Worm (Caenorhabditis elegans) whole organism, L4 larva: ENCODE results near the gene btb-5.

Experiments
- D1046.2 ChIP-seq: fragments of 200-800 bp; sonication (Bioruptor generic); IDR thresholded peaks from 2 replicates; pipeline ENCODE4 v1.3.6; 2022; ENCODE audit warnings: missing genetic modification characterization, missing compliant biosample characterization
- F37D6.2 ChIP-seq: sonication (generic microtip); optimal IDR thresholded peaks from 2 replicates; lab custom pipeline; 2016; ENCODE audit warnings: mild to moderate bottlenecking, missing genetic modification characterization, missing compliant biosample characterization
- F49E8.2 ChIP-seq: sonication (generic microtip); optimal IDR thresholded peaks from 2 replicates; lab custom pipeline; 2016; ENCODE audit warnings: missing compliant biosample characterization, mild to moderate bottlenecking, missing genetic modification characterization, borderline replicate concordance
- Y75B8A.6 ChIP-seq: fragments of 200-800 bp; sonication (Bioruptor generic); IDR thresholded peaks from 2 replicates; pipeline ENCODE4 v1.3.6; 2022; ENCODE audit warnings: missing genetic modification reagents, missing genetic modification characterization, missing compliant biosample characterization
- ZK337.2 ChIP-seq: fragments of 200-800 bp; sonication (Bioruptor generic); IDR thresholded peaks from 2 replicates; pipeline ENCODE4 v1.3.6; 2022; ENCODE audit warnings: missing genetic modification reagents, missing genetic modification characterization, missing compliant biosample characterization
- ZK546.5 ChIP-seq, 2 experiments: sonication (generic microtip); optimal IDR thresholded peaks; 2 replicates each; lab custom pipeline; 2017; ENCODE audit warnings: missing biosample characterization in 2 of 2, missing genetic modification characterization in 2 of 2
- ama-1 ChIP-seq: fragments of 150-350 bp; optimal IDR thresholded peaks from 2 replicates; lab custom pipeline; 2014; ENCODE audit warnings: inconsistent platforms, mixed read lengths
- arid-1 ChIP-seq: fragments of 200-800 bp; sonication (Bioruptor generic); conservative IDR thresholded peaks from 2 replicates; pipeline ENCODE4 v1.3.6; 2022; ENCODE audit warnings: missing genetic modification reagents, missing genetic modification characterization, missing compliant biosample characterization
- attf-4 ChIP-seq: sonication (generic microtip); optimal IDR thresholded peaks from 3 replicates; lab custom pipeline; 2017; ENCODE audit warnings: missing biosample characterization, missing genetic modification characterization
- ceh-28 ChIP-seq: fragments of 150-350 bp; optimal IDR thresholded peaks from 2 replicates; lab custom pipeline; 2014; ENCODE audit warnings: missing biosample characterization, missing genetic modification reagents, missing genetic modification characterization
- ceh-44 ChIP-seq: fragments of 200-800 bp; sonication (Bioruptor generic); IDR thresholded peaks from 2 replicates; pipeline ENCODE4 v1.3.6; 2022; ENCODE audit warnings: missing genetic modification reagents, missing genetic modification characterization, missing compliant biosample characterization
- ceh-62 ChIP-seq: sonication (generic microtip); optimal IDR thresholded peaks from 2 replicates; lab custom pipeline; 2017; ENCODE audit warnings: missing biosample characterization, missing genetic modification characterization
- cey-2 ChIP-seq: sonication (generic microtip); optimal IDR thresholded peaks from 3 replicates; lab custom pipeline; 2017; ENCODE audit warnings: missing genetic modification characterization, mild to moderate bottlenecking, missing compliant biosample characterization, antibody characterized with exemption, borderline replicate concordance; ENCODE audit not compliant: insufficient read depth
- ctbp-1 ChIP-seq: fragments of 200-800 bp; sonication (Bioruptor generic); IDR thresholded peaks from 2 replicates; pipeline ENCODE4 v1.3.6; 2022; ENCODE audit warnings: missing genetic modification reagents, missing genetic modification characterization, missing compliant biosample characterization
- dmd-6 ChIP-seq: fragments of 200-800 bp; sonication (Bioruptor generic); IDR thresholded peaks from 2 replicates; pipeline ENCODE4 v1.3.6; 2022; ENCODE audit warnings: missing genetic modification reagents, missing genetic modification characterization, missing compliant biosample characterization
- dmd-8 ChIP-seq: fragments of 200-800 bp; sonication (Bioruptor generic); IDR thresholded peaks from 2 replicates; pipeline ENCODE4 v1.3.6; 2022; ENCODE audit warnings: missing genetic modification characterization, missing compliant biosample characterization
- dve-1 ChIP-seq: sonication (generic microtip); optimal IDR thresholded peaks from 2 replicates; lab custom pipeline; 2017; ENCODE audit warnings: antibody characterized with exemption, mild to moderate bottlenecking, missing genetic modification characterization, missing compliant biosample characterization; ENCODE audit not compliant: insufficient read depth
- fkh-10 ChIP-seq: fragments of 150-350 bp; optimal IDR thresholded peaks from 2 replicates; lab custom pipeline; 2014; ENCODE audit warnings: missing biosample characterization, missing genetic modification reagents, missing genetic modification characterization
- hif-1 ChIP-seq, 2 experiments: sonication (generic microtip); optimal IDR thresholded peaks; 2 replicates each; lab custom pipeline; 2016 to 2017; ENCODE audit warnings: missing compliant biosample characterization in 2 of 2, missing genetic modification characterization in 2 of 2, missing genetic modification reagents in 2 of 2, missing genotype in 2 of 2, mild to moderate bottlenecking in 1 of 2
- hlh-11 ChIP-seq: fragments of 200-800 bp; sonication (Bioruptor generic); optimal IDR thresholded peaks from 2 replicates; lab custom pipeline; 2018; ENCODE audit warnings: mild to moderate bottlenecking, missing genetic modification characterization, missing compliant biosample characterization
- hlh-30 ChIP-seq: sonication (generic microtip); optimal IDR thresholded peaks from 2 replicates; lab custom pipeline; 2017; ENCODE audit warnings: antibody characterized with exemption, mild to moderate bottlenecking, missing genetic modification characterization, missing compliant biosample characterization; ENCODE audit not compliant: insufficient read depth
- lin-1 ChIP-seq: fragments of 200-800 bp; sonication (Bioruptor generic); IDR thresholded peaks from 2 replicates; pipeline ENCODE4 v1.3.6; 2022; ENCODE audit warnings: missing genetic modification reagents, missing genetic modification characterization, missing compliant biosample characterization
- lin-39 ChIP-seq: fragments of 150-350 bp; optimal IDR thresholded peaks from 2 replicates; lab custom pipeline; 2014; ENCODE audit warnings: missing biosample characterization, missing genetic modification reagents, missing genetic modification characterization
- lsy-2 ChIP-seq, 2 experiments: fragments of 150-350 bp in 1 of 2; sonication (generic microtip) in 1 of 2; optimal IDR thresholded peaks; 2 replicates each; lab custom pipeline; 2014 to 2017; ENCODE audit warnings: missing biosample characterization in 2 of 2, missing genetic modification characterization in 2 of 2
- madf-5 ChIP-seq, 2 experiments: fragments of 200-800 bp; sonication (Bioruptor generic); IDR thresholded peaks; 2 replicates each; pipeline ENCODE4 v1.3.6; 2022; ENCODE audit warnings: missing compliant biosample characterization in 2 of 2, missing genetic modification characterization in 2 of 2
- mdl-1 ChIP-seq, 2 experiments: fragments of 150-350 bp in 1 of 2; sonication (generic microtip) in 1 of 2; optimal IDR thresholded peaks; 2 replicates each; lab custom pipeline; 2014 to 2017; ENCODE audit warnings: missing biosample characterization in 2 of 2, missing genetic modification characterization in 2 of 2
- mep-1 ChIP-seq: fragments of 150-350 bp; sonication (generic microtip); optimal IDR thresholded peaks from 3 replicates; lab custom pipeline; 2014; ENCODE audit warnings: missing biosample characterization, missing genetic modification characterization
- mes-2 ChIP-seq: sonication (generic microtip); optimal IDR thresholded peaks from 2 replicates; lab custom pipeline; 2016; ENCODE audit warnings: missing genotype, mild to moderate bottlenecking, missing genetic modification characterization, missing compliant biosample characterization; ENCODE audit not compliant: poor library complexity, severe bottlenecking
- mxl-2 ChIP-seq: fragments of 200-800 bp; sonication (Bioruptor generic); conservative IDR thresholded peaks from 2 replicates; pipeline ENCODE4 v1.3.6; 2022; ENCODE audit warnings: missing genetic modification reagents, missing genetic modification characterization, missing compliant biosample characterization
- mxl-3 ChIP-seq: fragments of 200-800 bp; sonication (Bioruptor generic); optimal IDR thresholded peaks from 2 replicates; lab custom pipeline; 2018; ENCODE audit warnings: mild to moderate bottlenecking, missing genetic modification characterization, missing compliant biosample characterization
- nhr-111 ChIP-seq: fragments of 200-800 bp; sonication (Bioruptor generic); optimal IDR thresholded peaks from 2 replicates; lab custom pipeline; 2018; ENCODE audit warnings: mild to moderate bottlenecking, missing genetic modification characterization, missing compliant biosample characterization
- nhr-28 ChIP-seq: fragments of 150-350 bp; optimal IDR thresholded peaks from 2 replicates; lab custom pipeline; 2014; ENCODE audit warnings: missing biosample characterization, missing genetic modification characterization
- nhr-41 ChIP-seq: fragments of 200-800 bp; sonication (Bioruptor generic); IDR thresholded peaks from 2 replicates; pipeline ENCODE4 v1.3.6; 2022; ENCODE audit warnings: missing genetic modification reagents, missing genetic modification characterization, missing compliant biosample characterization
- nhr-76 ChIP-seq: fragments of 150-350 bp; optimal IDR thresholded peaks from 2 replicates; lab custom pipeline; 2014; ENCODE audit warnings: missing biosample characterization, missing genetic modification characterization
- php-3 ChIP-seq: fragments of 200-800 bp; sonication (Bioruptor generic); IDR thresholded peaks from 2 replicates; pipeline ENCODE4 v1.3.6; 2022; ENCODE audit warnings: missing genetic modification reagents, missing genetic modification characterization, missing compliant biosample characterization
- sdz-12 ChIP-seq: fragments of 200-800 bp; sonication (Bioruptor generic); optimal IDR thresholded peaks from 2 replicates; lab custom pipeline; 2018; ENCODE audit warnings: mild to moderate bottlenecking, missing genetic modification characterization, missing compliant biosample characterization
- set-16 ChIP-seq: fragments of 200-800 bp; sonication (Bioruptor generic); IDR thresholded peaks from 2 replicates; pipeline ENCODE4 v1.3.6; 2022; ENCODE audit warnings: missing genetic modification reagents, missing genetic modification characterization, missing compliant biosample characterization
- unc-62 ChIP-seq, 3 experiments: fragments of 150-350 bp in 1 of 3; sonication (generic microtip); optimal IDR thresholded peaks in 2 of 3; peaks in 1 of 3; 1 replicate in 1 of 3; 2 replicates in 2 of 3; lab custom pipeline; 2014 to 2017; ENCODE audit warnings: missing biosample characterization in 3 of 3, missing genetic modification characterization in 3 of 3, missing genetic modification reagents in 3 of 3, missing genotype in 1 of 3
- vab-7 ChIP-seq: fragments of 200-800 bp; sonication (Bioruptor generic); IDR thresholded peaks from 2 replicates; pipeline ENCODE4 v1.3.6; 2022; ENCODE audit warnings: missing genetic modification reagents, missing genetic modification characterization, missing compliant biosample characterization
- zip-2 ChIP-seq: fragments of 150-350 bp; optimal IDR thresholded peaks from 2 replicates; lab custom pipeline; 2014; ENCODE audit warnings: missing biosample characterization, missing genetic modification characterization

btb-5 gene

ce11 chrIII:21276-21675 is 39.7 kb downstream of the btb-5 start:
- no peak for TF ChIP-seq attf-4 (tag; lab: Kevin White, UChicago)
- peak; percentile 68 for TF ChIP-seq set-16 (GFP tag; lab: Robert Waterston, UW)

ce11 chrIII:19509-19908 is 41.4 kb downstream of the btb-5 start, which contains the start of gene H10E21.4:
Gene H10E21.4, minus strand, starts transcription at chrIII:19675.
- no peak for TF ChIP-seq ceh-62 (tag; lab: Kevin White, UChicago)
- TF ChIP-seq ZK337.2 (GFP tag; lab: Robert Waterston, UW), result no peak
- TF ChIP-seq arid-1, result no peak
- no peak for TF ChIP-seq ctbp-1 (GFP tag; lab: Robert Waterston, UW)
- TF ChIP-seq fkh-10 (GFP tag; lab: Kevin White, UChicago), result no peak
- no peak for TF ChIP-seq ama-1 (lab: Kevin White, UChicago)
- no peak for TF ChIP-seq hif-1 (tag; optimal IDR thresholded peaks at IDR 0.05; lab: Kevin White, UChicago)
- no peak for TF ChIP-seq nhr-76 (tag; lab: Kevin White, UChicago)
- no peak for TF ChIP-seq D1046.2 (GFP tag; lab: Robert Waterston, UW)
- no peak for TF ChIP-seq ZK546.5 (tag; optimal IDR thresholded peaks at IDR 0.05; lab: Kevin White, UChicago)
- TF ChIP-seq mdl-1 (tag; optimal IDR thresholded peaks at IDR 0.05; lab: Kevin White, UChicago), result no peak
- no peak for TF ChIP-seq cey-2
- TF ChIP-seq F49E8.2, result no peak
- no peak for TF ChIP-seq vab-7
- no peak for TF ChIP-seq ceh-44 (GFP tag; lab: Robert Waterston, UW)
- TF ChIP-seq madf-5 (GFP tag; IDR thresholded peaks at IDR 0.05; lab: Robert Waterston, UW), result no peak
- no peak for TF ChIP-seq lin-39 (tag; lab: Kevin White, UChicago)
- TF ChIP-seq, all 104 proteins: peak for 0

DNA sequence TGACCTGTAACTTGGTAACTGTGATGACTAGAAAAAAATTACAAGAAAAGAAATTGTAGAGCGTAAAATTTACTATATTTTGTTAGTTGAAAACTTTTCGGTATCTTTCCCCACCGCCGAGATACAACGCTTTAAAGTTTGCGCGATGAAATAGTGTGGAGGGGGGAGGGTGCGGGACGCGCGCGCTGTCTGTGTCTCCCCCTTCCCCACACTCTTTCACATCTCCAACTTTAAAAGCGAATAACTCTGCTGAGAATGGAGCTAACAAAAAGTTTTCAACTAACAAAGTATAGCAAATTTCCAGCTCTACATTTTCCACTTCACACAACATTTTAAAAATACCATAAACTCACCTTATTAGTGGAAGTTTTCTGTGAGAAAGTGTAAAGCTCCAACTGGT is 43.4 kb downstream of the btb-5 start:
- TF ChIP-seq hif-1 (tag; optimal IDR thresholded peaks at IDR 0.05; lab: Kevin White, UChicago) (no peak), unc-62 (GFP tag; optimal IDR thresholded peaks at IDR 0.05 in 1 of 2; lab: Kevin White, UChicago) (peak in 1 of 2 experiments; percentile 68), unc-62 (tag; optimal IDR thresholded peaks at IDR 0.05; lab: Kevin White, UChicago) (no peak), lin-1 (GFP tag; lab: Robert Waterston, UW) (0 out of 2 replicates have a peak, but pooled peaks have one; percentile 15), mxl-2 (GFP tag; lab: Robert Waterston, UW) (no peak), nhr-41 (GFP tag; lab: Robert Waterston, UW) (no peak)

- TF ChIP-seq ceh-28 (tag; lab: Kevin White, UChicago) (peak; percentile 92), F37D6.2 (no peak)
These were observed 44.1 kb downstream of the btb-5 start for ce11 chrIII:16797-17196.

DNA sequence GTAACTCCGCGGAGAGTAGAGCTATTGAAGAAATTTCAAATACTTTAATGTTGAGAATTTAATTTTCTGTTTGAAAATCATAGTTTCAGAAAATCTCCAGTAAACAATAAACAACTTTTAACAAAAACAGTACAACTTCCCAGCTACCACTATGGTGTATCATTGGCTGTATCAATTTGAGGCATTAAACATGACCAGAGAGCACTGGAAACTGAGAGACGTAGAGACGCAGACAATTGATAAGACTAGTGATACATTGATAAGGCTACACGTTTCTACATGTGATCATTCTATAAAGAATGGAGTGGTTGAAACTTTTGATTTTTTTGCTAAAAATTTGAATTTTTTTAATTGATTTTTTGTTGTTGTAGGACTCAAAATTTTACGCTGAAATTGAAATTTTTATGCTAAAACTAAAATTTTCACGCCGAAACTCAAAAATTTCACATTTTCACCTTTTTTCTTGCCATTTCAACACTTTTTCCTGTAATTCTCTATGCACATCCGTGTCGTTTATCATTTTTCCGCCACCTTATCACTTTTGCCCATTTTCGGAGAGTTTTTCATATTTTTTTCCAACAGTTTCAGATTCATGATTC is 45.6 kb downstream of the btb-5 start, which contains the start of gene H10E21.1:
Gene H10E21.1, plus strand, starts transcription at position 549 of the 599 bp plus-strand sequence.
- TF ChIP-seq hlh-11 (tag; lab: Kevin White, UChicago) (peak; percentile 60), arid-1 (no peak), mdl-1 (tag; optimal IDR thresholded peaks at IDR 0.05; lab: Kevin White, UChicago) (peak in 1 of 2 experiments; percentile 45), Y75B8A.6 (GFP tag; lab: Robert Waterston, UW) (no peak), php-3 (peak; percentile 58; the same call in 1 of the 2 replicates), dmd-6 (GFP tag; lab: Robert Waterston, UW) (peak; percentile 57), nhr-28 (tag; lab: Kevin White, UChicago) (peak; percentile 95), zip-2 (tag; lab: Kevin White, UChicago) (peak; percentile 0), mep-1 (tag; lab: Kevin White, UChicago) (peak; percentile 14), hlh-30 (tag; lab: Kevin White, UChicago) (peak; percentile 75), lsy-2 (tag; optimal IDR thresholded peaks at IDR 0.05; lab: Kevin White, UChicago) (peak in 1 of 2 experiments; percentile 15), sdz-12 (GFP tag; lab: Kevin White, UChicago) (no peak), unc-62 (GFP tag; optimal IDR thresholded peaks at IDR 0.05 in 1 of 2; lab: Kevin White, UChicago) (peak in 1 of 2 experiments; percentile 47), unc-62 (tag; optimal IDR thresholded peaks at IDR 0.05; lab: Kevin White, UChicago) (no peak), dmd-8 (GFP tag; lab: Robert Waterston, UW) (no peak), nhr-111 (no peak), mxl-3 (GFP tag; lab: Kevin White, UChicago) (peak; percentile 35), ctbp-1 (GFP tag; lab: Robert Waterston, UW) (no peak), mes-2 (tag; lab: Kevin White, UChicago) (peak; percentile 47), vab-7 (no peak), dve-1 (tag; lab: Kevin White, UChicago) (peak; percentile 75)
